Fruit fly (Drosophila melanogaster): ENCODE results near the gene slp2.

slp2 gene

DNA sequence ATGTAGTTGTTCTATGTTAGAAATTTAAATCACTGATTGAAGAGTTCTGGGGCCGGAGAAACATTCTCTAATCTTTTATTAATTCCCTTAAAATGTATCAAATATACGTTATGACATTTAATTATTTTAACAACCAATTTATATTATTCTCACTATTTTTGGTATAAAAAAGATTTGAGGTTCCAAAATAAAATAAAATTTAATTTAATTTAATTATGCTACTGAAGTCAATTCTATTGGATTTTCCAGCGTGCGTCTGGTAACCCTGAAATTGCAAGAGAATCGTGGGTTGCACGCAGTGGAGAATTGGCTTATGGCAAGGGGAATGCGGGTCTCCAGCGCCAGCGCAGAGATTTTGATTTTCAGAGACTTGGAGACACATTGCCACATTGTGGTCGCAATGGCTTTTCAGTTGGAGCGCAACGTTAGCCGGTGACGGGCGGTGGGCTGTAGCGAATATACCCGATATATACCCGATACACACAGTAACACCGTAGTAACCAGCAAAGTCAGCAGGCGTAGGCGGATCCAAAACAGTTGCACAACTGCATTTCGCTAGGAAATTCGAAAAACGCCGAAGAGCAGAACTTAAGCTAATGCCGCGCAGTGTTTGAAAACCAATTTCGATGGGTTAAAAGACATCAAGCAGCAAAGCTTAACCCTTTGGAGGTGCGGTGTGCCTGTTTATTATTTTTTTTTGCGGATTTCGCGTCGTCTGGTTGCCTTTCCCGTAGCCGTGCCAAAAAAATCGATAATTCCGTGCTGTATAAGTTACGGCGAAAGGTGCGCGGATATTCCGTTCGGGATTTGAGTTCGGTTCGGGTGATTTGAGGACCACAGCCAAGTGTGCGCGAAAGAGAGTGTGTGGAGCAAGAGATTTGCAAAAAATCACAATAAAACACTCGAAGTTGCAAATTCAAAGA is 31.1 kb upstream of the slp2 start:
- TF ChIP-seq CG17328 (GFP tag; IDR thresholded peaks at IDR 0.05) (no peak), bsh (GFP tag; optimal IDR thresholded peaks at IDR 0.05) (peak; percentile 24 to 47), Adf1 (GFP tag; IDR thresholded peaks at IDR 0.05) (peak; percentile 24; the same call in 1 of the 2 replicates), vnd (GFP tag; IDR thresholded peaks at IDR 0.05; ENCODE audit: partially characterized antibody) (no peak), vvl (GFP tag; IDR thresholded peaks at IDR 0.05) (peak; percentile 31; the same call in 1 of the 2 replicates), ttk (GFP tag; IDR thresholded peaks at IDR 0.05) (no peak; the same call in 1 of the 2 replicates), CG12659 (GFP tag; optimal IDR thresholded peaks at IDR 0.05) (peak; percentile 41), fd102C (GFP tag; optimal IDR thresholded peaks at IDR 0.05) (no peak), luna (GFP tag; optimal IDR thresholded peaks at IDR 0.05) (no peak), gfzf (GFP tag; optimal IDR thresholded peaks at IDR 0.05) (no peak), Sox102F (GFP tag; optimal IDR thresholded peaks at IDR 0.05) (peak; percentile 20), Lhr (GFP tag; optimal IDR thresholded peaks at IDR 0.05) (no peak), Fer1 (GFP tag; optimal IDR thresholded peaks at IDR 0.05) (no peak), C15 (GFP tag; IDR thresholded peaks at IDR 0.05) (no peak), ind (GFP tag; optimal IDR thresholded peaks at IDR 0.05) (no peak), NC2α (GFP tag; optimal IDR thresholded peaks at IDR 0.05) (no peak), HmgD (GFP tag; optimal IDR thresholded peaks at IDR 0.05) (no peak), ap (GFP tag; IDR thresholded peaks at IDR 0.05) (peak; percentile 26; the same call in 1 of the 2 replicates), CG9727 (GFP tag; optimal IDR thresholded peaks at IDR 0.05) (peak; percentile 71), CG30431 (GFP tag; optimal IDR thresholded peaks at IDR 0.05) (no peak), Aef1 (GFP tag; IDR thresholded peaks at IDR 0.05) (no peak; the same call in 2 of the 3 replicates), CG14014 (GFP tag; IDR thresholded peaks at IDR 0.05) (peak; percentile 24; the same call in 1 of the 2 replicates), H2.0 (GFP tag; IDR thresholded peaks at IDR 0.05) (peak; percentile 53; the same call in 1 of the 2 replicates), rib (GFP tag; IDR thresholded peaks at IDR 0.05) (0 out of 2 replicates have a peak, but pooled peaks have one; percentile 38), CG6791 (GFP tag; IDR thresholded peaks at IDR 0.05; ENCODE audit: partially characterized antibody) (no peak), Sin3A (optimal IDR thresholded peaks at IDR 0.05) (no peak), CoRest (tag; optimal IDR thresholded peaks at IDR 0.05) (peak; percentile 56), CG7357 (GFP tag; IDR thresholded peaks at IDR 0.05) (no peak), Trl (optimal IDR thresholded peaks at IDR 0.05) (peak in 1 of 2 experiments; percentile 3), Trl (GFP tag; optimal IDR thresholded peaks at IDR 0.05) (no peak), CG1832 (GFP tag; optimal IDR thresholded peaks at IDR 0.05) (no peak), HLH3B (GFP tag; IDR thresholded peaks at IDR 0.05) (0 out of 2 replicates have a peak, but pooled peaks have one; percentile 9), NK7.1 (GFP tag; optimal IDR thresholded peaks at IDR 0.05) (no peak), CG2875 (GFP tag; optimal IDR thresholded peaks at IDR 0.05) (no peak), Dfd (GFP tag; optimal IDR thresholded peaks at IDR 0.05) (no peak), CG30020 (tag; optimal IDR thresholded peaks at IDR 0.05) (no peak), mld (GFP tag; IDR thresholded peaks at IDR 0.05; ENCODE audit: partially characterized antibody) (no peak), tgo (GFP tag; IDR thresholded peaks at IDR 0.05) (no peak), nmo (GFP tag; optimal IDR thresholded peaks at IDR 0.05) (peak; percentile 72), Taf1 (GFP tag; IDR thresholded peaks at IDR 0.05) (no peak), TFAM (GFP tag; optimal IDR thresholded peaks at IDR 0.05) (no peak), Side (GFP tag; optimal IDR thresholded peaks at IDR 0.05) (no peak), CG17361 (GFP tag; IDR thresholded peaks at IDR 0.05) (peak; percentile 20; the same call in 2 of the 3 replicates), CG12391 (tag; optimal IDR thresholded peaks at IDR 0.05) (peak; percentile 48), lbe (GFP tag; optimal IDR thresholded peaks at IDR 0.05) (no peak), CG3163 (GFP tag; optimal IDR thresholded peaks at IDR 0.05) (no peak), chn (GFP tag; optimal IDR thresholded peaks at IDR 0.05) (no peak), exex (tag; optimal IDR thresholded peaks at IDR 0.05) (no peak), Dref (GFP tag; IDR thresholded peaks at IDR 0.05) (no peak)
